Fruit fly (Drosophila melanogaster) whole organism, adult: ENCODE data around the gene solo.

ENCODE experiments used
- CG11617 ChIP-seq: fragments of 200-800 bp; sonication (Bioruptor generic); optimal IDR thresholded peaks from 2 replicates; lab custom pipeline; 2017; ENCODE audit warnings: mild to moderate bottlenecking, missing biosample characterization, missing genetic modification reagents, missing genetic modification characterization
- CG12768 ChIP-seq: fragments of 200-800 bp; sonication (Bioruptor generic); optimal IDR thresholded peaks from 2 replicates; lab custom pipeline; 2017; ENCODE audit warnings: missing biosample characterization, missing genetic modification characterization, mild to moderate bottlenecking, moderate library complexity, missing genetic modification reagents
- CG14711 ChIP-seq: fragments of 200-800 bp; sonication (Bioruptor generic); optimal IDR thresholded peaks from 2 replicates; lab custom pipeline; 2018; ENCODE audit warnings: missing biosample characterization, mild to moderate bottlenecking, missing genetic modification characterization, moderate library complexity
- CG1620 ChIP-seq: fragments of 200-800 bp; sonication (Bioruptor generic); optimal IDR thresholded peaks from 2 replicates; lab custom pipeline; 2016; ENCODE audit warnings: missing biosample characterization, missing genetic modification characterization
- CG33017 ChIP-seq: fragments of 200-800 bp; sonication (Bioruptor generic); optimal IDR thresholded peaks from 2 replicates; lab custom pipeline; 2018; ENCODE audit warnings: missing biosample characterization, mild to moderate bottlenecking, missing genetic modification characterization, moderate library complexity
- CG5204 ChIP-seq: fragments of 200-800 bp; sonication (Bioruptor generic); optimal IDR thresholded peaks from 2 replicates; lab custom pipeline; 2016; ENCODE audit warnings: missing biosample characterization, missing genetic modification characterization
- CG7045 ChIP-seq: fragments of 200-800 bp; sonication (Bioruptor generic); optimal IDR thresholded peaks from 2 replicates; lab custom pipeline; 2017; ENCODE audit warnings: missing biosample characterization, mild to moderate bottlenecking, missing genetic modification characterization
- CG7101 ChIP-seq: fragments of 200-800 bp; sonication (Bioruptor generic); optimal IDR thresholded peaks from 2 replicates; lab custom pipeline; 2018; ENCODE audit warnings: missing biosample characterization, mild to moderate bottlenecking, missing genetic modification characterization, moderate library complexity
- Clk ChIP-seq: fragments of 200-800 bp; sonication (Bioruptor generic); optimal IDR thresholded peaks from 2 replicates; lab custom pipeline; 2017; ENCODE audit warnings: missing biosample characterization, missing genetic modification characterization
- Crg-1 ChIP-seq: fragments of 200-800 bp; sonication (Bioruptor generic); optimal IDR thresholded peaks from 2 replicates; lab custom pipeline; 2016; ENCODE audit warnings: missing biosample characterization, missing genetic modification characterization
- Hr96 ChIP-seq: fragments of 200-800 bp; sonication (Bioruptor generic); optimal IDR thresholded peaks from 2 replicates; lab custom pipeline; 2016; ENCODE audit warnings: missing biosample characterization, missing genetic modification characterization
- Mnt ChIP-seq: fragments of 200-800 bp; sonication (Bioruptor generic); optimal IDR thresholded peaks from 2 replicates; lab custom pipeline; 2016; ENCODE audit warnings: missing biosample characterization, mild to moderate bottlenecking, missing genetic modification characterization
- bab1 ChIP-seq: fragments of 200-800 bp; sonication (Bioruptor generic); optimal IDR thresholded peaks from 3 replicates; lab custom pipeline; 2019; ENCODE audit warnings: missing biosample characterization, mild to moderate bottlenecking, missing genetic modification characterization, moderate library complexity
- cic ChIP-seq: fragments of 200-800 bp; sonication (Bioruptor generic); optimal IDR thresholded peaks from 2 replicates; lab custom pipeline; 2017; ENCODE audit warnings: missing biosample characterization, mild to moderate bottlenecking, missing genetic modification characterization, moderate library complexity
- cnc ChIP-seq, 2 experiments: fragments of >200 bp; optimal IDR thresholded peaks; 2 replicates each; lab custom pipeline; 2017
- kay ChIP-seq: fragments of 200-800 bp; sonication (Bioruptor generic); peaks from one replicate; lab custom pipeline; 2016; ENCODE audit warnings: missing biosample characterization, missing genetic modification characterization, borderline replicate concordance
- ovo ChIP-seq: fragments of 200-800 bp; sonication (Bioruptor generic); optimal IDR thresholded peaks from 2 replicates; lab custom pipeline; 2016; ENCODE audit warnings: missing biosample characterization, missing genetic modification characterization
- pad ChIP-seq: fragments of 200-800 bp; sonication (Bioruptor generic); optimal IDR thresholded peaks from 3 replicates; lab custom pipeline; 2017; ENCODE audit warnings: missing biosample characterization, missing genetic modification characterization, mild to moderate bottlenecking, moderate library complexity, missing genetic modification reagents
- tj ChIP-seq: fragments of 200-800 bp; sonication (Bioruptor generic); optimal IDR thresholded peaks from 3 replicates; lab custom pipeline; 2017; ENCODE audit warnings: missing biosample characterization, mild to moderate bottlenecking, missing genetic modification characterization, moderate library complexity
- toe ChIP-seq: fragments of 200-800 bp; sonication (Bioruptor generic); optimal IDR thresholded peaks from 2 replicates; lab custom pipeline; 2016; ENCODE audit warnings: missing biosample characterization, missing genetic modification characterization

The solo gene

DNA sequence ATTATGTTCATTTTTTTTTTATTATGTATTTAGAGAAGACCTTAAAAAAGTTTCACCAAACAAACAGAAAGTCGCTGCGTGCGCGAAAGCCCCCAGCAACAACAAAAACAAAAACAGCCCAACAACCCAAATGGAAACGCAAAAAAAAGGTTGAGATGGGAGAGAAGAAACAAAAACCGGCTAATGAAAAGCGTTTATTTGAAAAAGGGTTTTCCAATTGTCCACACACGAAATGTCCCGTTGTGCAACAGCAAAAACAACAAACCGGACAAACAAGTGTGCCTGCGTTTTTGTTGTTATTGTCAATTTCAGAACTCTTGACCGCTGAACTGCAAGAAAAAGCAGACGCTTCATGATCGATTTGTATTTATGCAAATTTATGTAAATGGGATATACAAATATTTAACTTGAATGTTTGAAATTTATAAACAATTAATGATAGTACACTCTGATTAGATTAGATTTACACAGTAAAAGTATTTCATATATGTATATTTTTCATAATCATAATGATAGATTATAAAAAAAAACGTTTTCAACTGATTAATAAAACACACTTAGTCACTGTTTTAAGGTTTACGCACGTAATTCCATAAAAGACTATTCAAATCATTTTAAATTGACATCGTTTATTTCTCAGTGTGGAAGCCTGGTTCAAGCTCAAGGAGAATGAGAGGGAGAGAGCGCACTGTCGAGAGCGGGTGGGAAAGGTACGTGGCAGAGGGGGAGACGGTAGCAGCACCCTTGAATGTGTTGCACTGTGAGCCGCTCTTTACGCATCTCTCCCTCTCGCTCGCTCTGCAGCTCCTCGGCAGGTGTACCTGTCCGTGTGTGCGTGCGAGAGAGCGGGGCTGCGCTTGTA, 4.9 kb upstream of the solo start:
- TF ChIP-seq CG1620 (GFP tag; lab: Kevin White, UChicago) (no peak), CG14711 (tag; lab: Kevin White, UChicago) (peak; percentile 56), toe (GFP tag; lab: Kevin White, UChicago) (peak; percentile 25), Clk (GFP tag; lab: Kevin White, UChicago) (no peak), cnc (optimal IDR thresholded peaks at IDR 0.05; lab: Kevin White, UChicago) (no peak), tj (GFP tag; lab: Kevin White, UChicago) (peak; percentile 7), Crg-1 (GFP tag; lab: Kevin White, UChicago) (no peak), CG7101 (tag; lab: Kevin White, UChicago) (peak; percentile 48), CG5204 (GFP tag; lab: Kevin White, UChicago) (no peak), CG12768 (GFP tag; lab: Kevin White, UChicago) (peak; percentile 56), pad (GFP tag; lab: Kevin White, UChicago) (peak; percentile 91), CG33017 (tag; lab: Kevin White, UChicago) (no peak), CG11617 (GFP tag; lab: Kevin White, UChicago) (peak; percentile 40), ovo (GFP tag; lab: Kevin White, UChicago) (peak; percentile 21), Hr96 (GFP tag; lab: Kevin White, UChicago) (peak; percentile 19), Mnt (GFP tag; lab: Kevin White, UChicago) (peak; percentile 30), CG7045 (GFP tag; lab: Kevin White, UChicago) (peak; percentile 54), bab1 (peak; percentile 30), kay (GFP tag; lab: Kevin White, UChicago) (peak; percentile 66)

DNA sequence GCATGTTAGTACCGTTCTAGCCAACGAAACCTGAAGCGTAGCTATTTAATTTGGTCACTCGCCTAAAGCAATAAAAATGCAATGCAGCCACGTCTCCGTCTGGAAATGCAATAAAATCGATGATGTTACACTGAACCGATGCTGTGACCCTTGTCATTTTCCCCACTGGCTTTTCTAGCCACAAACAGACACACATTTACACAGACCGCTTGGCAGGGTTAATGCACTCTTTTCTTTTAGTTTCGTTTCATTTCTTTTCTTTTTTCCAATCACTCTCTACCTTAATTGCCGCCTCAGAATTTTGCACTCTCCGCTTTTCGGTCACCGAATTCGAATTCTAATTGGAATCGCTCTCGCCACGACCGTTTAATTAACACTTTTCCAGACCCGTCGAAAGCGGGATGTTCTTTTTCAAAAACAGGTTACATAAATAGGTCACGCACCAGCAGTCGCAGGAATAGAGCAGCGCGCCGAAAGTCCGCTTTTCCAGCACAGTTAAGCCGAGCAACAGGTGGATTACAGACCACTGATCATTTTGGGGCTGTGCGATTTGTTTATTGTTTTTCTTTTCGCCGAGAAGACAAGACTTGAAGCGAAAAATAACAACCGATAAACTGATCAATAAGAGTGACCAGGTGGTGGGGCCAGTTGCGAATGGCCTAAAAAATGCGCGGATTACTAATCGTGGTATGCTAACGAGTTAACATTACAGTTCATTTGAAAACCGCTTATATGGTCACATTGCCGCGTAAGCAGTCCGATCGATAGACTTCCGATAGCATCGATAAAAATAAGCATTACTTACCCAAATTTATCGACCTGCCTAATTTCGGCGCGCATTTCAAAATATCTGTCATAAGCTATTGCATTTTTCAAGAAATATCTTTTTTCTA, 4.0 kb upstream of the solo start, which contains the start of gene ck:
TSS of gene ck (minus strand) at position 638 of the 893 bp plus-strand sequence.
- TF ChIP-seq bab1: peak; percentile 10
- peak; percentile 1 for TF ChIP-seq pad (GFP tag; lab: Kevin White, UChicago)
- no peak for TF ChIP-seq ovo (GFP tag; lab: Kevin White, UChicago)

DNA sequence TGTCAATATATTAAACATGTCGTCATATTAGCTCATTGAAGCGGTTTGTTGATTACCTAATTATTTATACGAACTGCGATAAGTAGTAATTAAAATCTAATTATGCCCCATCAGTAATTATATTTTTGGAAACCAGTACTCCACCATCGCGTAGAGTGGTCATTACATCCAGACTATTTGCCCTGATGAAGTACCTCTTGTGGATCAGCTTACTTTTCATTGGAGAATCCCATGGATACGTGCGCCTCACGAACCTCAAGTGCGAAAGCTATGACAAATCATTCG, 3.4 kb upstream of the solo start, which contains the start of gene CG33679:
TSS of gene CG33679 (plus strand) at position 186 of the 285 bp plus-strand sequence.
- no peak for TF ChIP-seq Mnt (GFP tag; lab: Kevin White, UChicago)
- TF ChIP-seq ovo (GFP tag; lab: Kevin White, UChicago): no peak
- TF ChIP-seq CG7045 (GFP tag; lab: Kevin White, UChicago): no peak
- no peak for TF ChIP-seq toe (GFP tag; lab: Kevin White, UChicago)
- TF ChIP-seq cic: no peak
- no peak for TF ChIP-seq CG5204 (GFP tag; lab: Kevin White, UChicago)
- no peak for TF ChIP-seq kay (GFP tag; lab: Kevin White, UChicago)
- no peak for TF ChIP-seq cnc (optimal IDR thresholded peaks at IDR 0.05; lab: Kevin White, UChicago)
- no peak for TF ChIP-seq Crg-1 (GFP tag; lab: Kevin White, UChicago)
- TF ChIP-seq Hr96 (GFP tag; lab: Kevin White, UChicago): no peak
- TF ChIP-seq CG12768 (GFP tag; lab: Kevin White, UChicago): no peak
- TF ChIP-seq CG1620 (GFP tag; lab: Kevin White, UChicago): no peak
- no peak for TF ChIP-seq CG7101 (tag; lab: Kevin White, UChicago)
- TF ChIP-seq CG33017 (tag; lab: Kevin White, UChicago): no peak
- no peak for TF ChIP-seq tj (GFP tag; lab: Kevin White, UChicago)
- no peak for TF ChIP-seq pad (GFP tag; lab: Kevin White, UChicago)
- TF ChIP-seq Clk (GFP tag; lab: Kevin White, UChicago): no peak
- no peak for TF ChIP-seq CG11617 (GFP tag; lab: Kevin White, UChicago)
- no peak for TF ChIP-seq CG14711 (tag; lab: Kevin White, UChicago)
- no peak for TF ChIP-seq bab1

DNA sequence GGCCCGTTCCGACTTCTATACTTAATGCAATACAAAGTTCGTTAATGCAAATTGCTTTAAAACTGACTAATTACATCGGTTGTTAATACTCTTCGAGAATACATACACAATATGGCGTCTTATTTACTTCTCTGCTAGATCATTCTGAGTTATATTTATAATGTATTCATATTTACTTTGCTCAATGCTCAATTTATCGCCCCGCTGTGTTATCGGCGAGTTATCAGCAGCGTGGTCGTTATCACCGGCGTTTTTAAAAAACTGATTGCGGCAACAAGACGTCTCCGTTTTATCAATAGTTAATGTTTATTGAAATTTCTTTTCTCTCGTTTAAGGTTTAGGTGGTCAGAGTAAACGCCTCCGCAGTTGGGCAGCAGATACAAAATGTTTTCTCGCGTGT, 2.5 kb upstream of the solo start:
- peak; percentile 74 for TF ChIP-seq kay (GFP tag; lab: Kevin White, UChicago)
- TF ChIP-seq CG7101 (tag; lab: Kevin White, UChicago): no peak

DNA sequence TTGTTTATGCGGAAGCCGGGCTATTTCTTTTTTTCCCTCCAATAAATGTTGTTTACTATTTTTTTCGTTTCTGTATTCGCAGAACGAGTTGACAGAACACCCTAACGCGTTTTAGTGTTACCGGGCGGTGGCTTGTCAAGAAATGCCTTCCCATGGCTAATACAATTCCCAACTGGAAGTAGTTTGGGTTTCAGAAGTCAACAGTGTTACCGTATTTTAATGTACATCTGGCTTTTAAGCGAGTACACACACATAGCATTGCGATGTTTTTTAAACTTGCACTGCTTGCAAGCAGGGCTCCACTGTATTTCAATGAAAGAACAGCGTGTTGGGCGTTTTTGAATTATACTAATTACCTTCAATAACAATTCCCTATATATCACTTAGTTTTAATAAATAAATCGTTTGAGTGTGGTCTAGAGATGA, 863 bp upstream of the solo start, which contains the start of gene TfIIS:
TSS of gene TfIIS (minus strand) at position 178 of the 426 bp plus-strand sequence.
- TF ChIP-seq Mnt (GFP tag; lab: Kevin White, UChicago): peak; percentile 10
- TF ChIP-seq kay (GFP tag; lab: Kevin White, UChicago): no peak

DNA sequence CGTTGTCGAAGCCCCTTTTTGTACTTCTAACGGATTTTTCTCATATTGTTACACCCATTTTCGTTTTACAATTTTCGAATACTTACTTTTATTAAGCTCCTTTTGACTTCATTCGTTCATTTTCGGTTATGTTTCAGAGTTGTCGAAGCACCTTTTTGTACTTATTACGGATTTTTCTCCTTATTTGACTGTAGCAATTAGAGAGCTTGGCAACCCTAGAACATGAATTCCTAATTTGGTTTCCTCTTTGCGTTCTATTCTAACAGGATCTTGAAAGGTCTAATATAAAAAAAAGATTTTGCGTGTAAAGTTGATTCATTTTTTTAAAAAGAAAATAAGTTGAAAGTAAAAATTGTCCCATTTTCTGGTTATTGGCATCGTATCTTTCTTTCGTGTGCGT, 639 bp downstream of the solo start:
- TF ChIP-seq ovo (GFP tag; lab: Kevin White, UChicago) (peak; percentile 41), CG12768 (GFP tag; lab: Kevin White, UChicago) (no peak), CG7101 (tag; lab: Kevin White, UChicago) (no peak), tj (GFP tag; lab: Kevin White, UChicago) (no peak), toe (GFP tag; lab: Kevin White, UChicago) (no peak), cnc (optimal IDR thresholded peaks at IDR 0.05; lab: Kevin White, UChicago) (no peak), CG11617 (GFP tag; lab: Kevin White, UChicago) (no peak), CG33017 (tag; lab: Kevin White, UChicago) (no peak), CG14711 (tag; lab: Kevin White, UChicago) (peak; percentile 91), Hr96 (GFP tag; lab: Kevin White, UChicago) (no peak), bab1 (no peak), Mnt (GFP tag; lab: Kevin White, UChicago) (no peak), kay (GFP tag; lab: Kevin White, UChicago) (no peak), pad (GFP tag; lab: Kevin White, UChicago) (peak; percentile 42), cic (no peak)
